Fruit fly (Drosophila melanogaster) Kc167 (cell line): ENCODE data around the gene eIF2gamma.

Source experiments
- Myc ChIP-seq: fragments of >200 bp; optimal IDR thresholded peaks from 2 replicates; lab custom pipeline; 2017; ENCODE audit warnings: missing external identifiers
- Sin3A ChIP-seq: fragments of >200 bp; optimal IDR thresholded peaks from 2 replicates; lab custom pipeline; 2018; ENCODE audit warnings: missing external identifiers
- h ChIP-seq: fragments of >200 bp; optimal IDR thresholded peaks from 3 replicates; lab custom pipeline; 2018; ENCODE audit warnings: missing external identifiers
- insv ChIP-seq: fragments of >200 bp; optimal IDR thresholded peaks from 3 replicates; lab custom pipeline; 2018; ENCODE audit warnings: missing external identifiers
- psq ChIP-seq: fragments of >200 bp; optimal IDR thresholded peaks from 2 replicates; lab custom pipeline; 2017; ENCODE audit warnings: missing external identifiers
- ttk ChIP-seq: sonication (Bioruptor generic); optimal IDR thresholded peaks from 2 replicates; lab custom pipeline; 2017; ENCODE audit warnings: missing external identifiers

DNA sequence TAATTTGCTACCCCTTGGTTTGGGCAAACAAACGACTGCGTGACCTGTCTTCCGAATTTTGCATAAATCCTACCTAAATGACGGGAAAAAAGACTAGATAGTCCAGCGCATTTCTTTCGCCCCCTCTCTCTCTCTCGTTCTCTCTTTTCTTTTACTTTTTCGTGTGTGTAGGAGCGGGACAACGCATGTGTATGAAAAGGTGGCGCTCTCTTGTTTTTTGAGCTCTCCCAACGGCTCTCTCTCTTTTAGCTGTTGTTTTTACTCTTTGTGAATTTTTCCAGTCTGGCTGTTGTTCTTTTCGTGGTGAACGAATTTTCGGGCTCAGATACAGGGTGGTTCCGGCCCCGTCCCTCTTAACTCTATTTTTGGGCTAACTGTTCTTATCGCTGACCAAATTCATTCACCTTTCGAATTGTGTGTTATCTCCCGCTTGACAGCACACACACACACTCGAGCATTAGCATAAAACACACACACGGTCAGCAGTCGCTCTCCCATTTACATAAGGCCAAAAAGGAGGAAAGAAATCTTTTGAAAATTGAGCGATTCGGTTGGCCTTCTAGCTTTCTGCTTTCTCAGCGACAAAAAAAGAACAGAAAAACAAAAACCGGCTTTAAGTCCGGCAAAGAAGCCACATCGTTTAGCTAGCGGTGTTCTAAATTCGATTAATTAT lies 28.4 kb upstream of the eIF2gamma start:
- no peak for TF ChIP-seq ttk (lab: Kevin White, UChicago)
- no peak for TF ChIP-seq psq (lab: Kevin White, UChicago)
- no peak for TF ChIP-seq h
- no peak for TF ChIP-seq Myc
- TF ChIP-seq insv (lab: Kevin White, UChicago): no peak
- no peak for TF ChIP-seq Sin3A (lab: Kevin White, UChicago)
